Fruit fly (Drosophila melanogaster): Measurements from ENCODE around the gene 4E-T.

4E-T gene

DNA sequence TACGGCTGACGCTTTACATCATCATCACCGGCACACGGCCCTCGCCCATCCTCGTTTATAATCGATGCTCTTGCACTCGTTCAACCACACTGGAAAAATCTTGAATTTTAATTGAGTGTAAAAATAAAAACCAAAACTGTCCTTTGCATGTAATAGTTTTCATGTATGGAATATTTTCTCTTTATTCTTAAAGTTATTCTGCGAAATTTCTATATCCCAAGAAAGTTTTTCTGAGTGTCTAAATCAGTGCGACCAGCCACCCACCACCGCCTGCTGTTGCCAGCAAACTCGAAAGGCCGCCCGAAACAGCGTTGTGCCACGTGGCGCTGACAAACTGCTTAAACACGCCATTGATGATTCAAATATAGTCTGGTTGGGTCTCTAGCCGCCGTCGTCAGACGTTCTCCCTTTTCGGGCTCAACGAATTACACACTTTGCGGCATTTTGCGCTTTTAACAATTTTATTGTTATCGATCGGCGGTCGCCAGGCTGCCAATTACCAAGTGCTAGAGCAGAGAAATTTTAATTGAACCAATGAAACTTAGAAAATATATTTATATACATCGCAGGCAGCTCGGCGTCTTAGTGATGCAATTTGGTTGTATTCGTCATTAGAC, 24.7 kb upstream of the 4E-T start (continued):
- TF ChIP-seq zfh1 (GFP tag; IDR thresholded peaks at IDR 0.05) (peak; percentile 83), gce (GFP tag; IDR thresholded peaks at IDR 0.05) (peak; percentile 84), CG6791 (GFP tag; IDR thresholded peaks at IDR 0.05; ENCODE audit: partially characterized antibody) (no peak), CG30403 (GFP tag; optimal IDR thresholded peaks at IDR 0.05) (peak; percentile 74), NC2α (GFP tag; optimal IDR thresholded peaks at IDR 0.05) (peak; percentile 54), CG3407 (GFP tag; optimal IDR thresholded peaks at IDR 0.05) (peak; percentile 80), Dip3 (GFP tag; optimal IDR thresholded peaks at IDR 0.05) (no peak), sqz (GFP tag; optimal IDR thresholded peaks at IDR 0.05) (no peak), nerfin-1 (tag; optimal IDR thresholded peaks at IDR 0.05) (peak; percentile 65), Stat92E (GFP tag; optimal IDR thresholded peaks at IDR 0.05) (no peak), chif (GFP tag; optimal IDR thresholded peaks at IDR 0.05) (peak; percentile 69 to 81), jumu (GFP tag; optimal IDR thresholded peaks at IDR 0.05) (peak; percentile 70), nerfin-2 (GFP tag; IDR thresholded peaks at IDR 0.05; ENCODE audit: partially characterized antibody) (no peak), Gug (GFP tag; IDR thresholded peaks at IDR 0.05) (peak; percentile 52; the same call in 2 of the 4 replicates), pan (optimal IDR thresholded peaks at IDR 0.05) (no peak), pan (GFP tag; optimal IDR thresholded peaks at IDR 0.05 in 1 of 2, IDR thresholded peaks at IDR 0.05 in 1 of 2) (no peak), CG5245 (GFP tag; optimal IDR thresholded peaks at IDR 0.05) (peak; percentile 72), sima (GFP tag; optimal IDR thresholded peaks at IDR 0.05) (peak; percentile 5), CG1647 (GFP tag; optimal IDR thresholded peaks at IDR 0.05) (peak; percentile 43), jing (GFP tag; optimal IDR thresholded peaks at IDR 0.05) (peak; percentile 21), CG7928 (GFP tag; optimal IDR thresholded peaks at IDR 0.05) (peak; percentile 17), CG10366 (GFP tag; IDR thresholded peaks at IDR 0.05) (no peak), Eip74EF (GFP tag; optimal IDR thresholded peaks at IDR 0.05) (peak in 1 of 2 experiments; percentile 37), prd (optimal IDR thresholded peaks at IDR 0.05) (no peak), prd (GFP tag; IDR thresholded peaks at IDR 0.05) (peak; percentile 89; the same call in 1 of the 3 replicates), NC2β (GFP tag; optimal IDR thresholded peaks at IDR 0.05) (peak; percentile 62), mld (GFP tag; IDR thresholded peaks at IDR 0.05; ENCODE audit: partially characterized antibody) (no peak), Trl (optimal IDR thresholded peaks at IDR 0.05) (no peak), Trl (GFP tag; optimal IDR thresholded peaks at IDR 0.05) (peak; percentile 82), shn (GFP tag; optimal IDR thresholded peaks at IDR 0.05) (peak; percentile 47), CG12236 (GFP tag; optimal IDR thresholded peaks at IDR 0.05) (peak; percentile 10), CG16815 (GFP tag; optimal IDR thresholded peaks at IDR 0.05) (peak; percentile 52), HLH3B (GFP tag; IDR thresholded peaks at IDR 0.05) (peak; percentile 82; the same call in 1 of the 2 replicates), CG17829 (tag; optimal IDR thresholded peaks at IDR 0.05) (peak; percentile 77), klu (GFP tag; IDR thresholded peaks at IDR 0.05) (no peak), CG15601 (tag; optimal IDR thresholded peaks at IDR 0.05) (peak; percentile 78), ftz-f1 (GFP tag; optimal IDR thresholded peaks at IDR 0.05) (no peak), CG13894 (tag; optimal IDR thresholded peaks at IDR 0.05) (peak; percentile 38), CG11723 (GFP tag; optimal IDR thresholded peaks at IDR 0.05) (peak; percentile 58), br (optimal IDR thresholded peaks at IDR 0.05) (no peak), CG17912 (GFP tag; optimal IDR thresholded peaks at IDR 0.05) (no peak), Hsf (GFP tag; optimal IDR thresholded peaks at IDR 0.05) (peak; percentile 65), mam (GFP tag; optimal IDR thresholded peaks at IDR 0.05) (peak; percentile 55), CG11696 (GFP tag; IDR thresholded peaks at IDR 0.05) (peak; percentile 26; the same call in 1 of the 2 replicates), mirr (GFP tag; optimal IDR thresholded peaks at IDR 0.05) (no peak), HHEX (GFP tag; optimal IDR thresholded peaks at IDR 0.05) (peak; percentile 56), Chrac-16 (GFP tag; optimal IDR thresholded peaks at IDR 0.05) (peak; percentile 67), vvl (GFP tag; IDR thresholded peaks at IDR 0.05) (peak; percentile 93; the same call in 1 of the 2 replicates), sna (GFP tag; IDR thresholded peaks at IDR 0.05; ENCODE audit: partially characterized antibody) (no peak), CG10267 (tag; optimal IDR thresholded peaks at IDR 0.05) (peak; percentile 78), D19A (tag; optimal IDR thresholded peaks at IDR 0.05) (peak; percentile 70)
